Worm (Caenorhabditis elegans): ENCODE results near the gene rpb-9.

Gene rpb-9

ce11 chrV:7980993-7981595, 31.1 kb downstream of the rpb-9 start, which contains the start of gene F26D11.1:
F26D11.1 (plus strand) TSS chrV:7981545.
- TF ChIP-seq dpl-1 (GFP tag; optimal IDR thresholded peaks at IDR 0.05) (peak in 1 of 3 experiments; percentile 3), elt-3 (tag; optimal IDR thresholded peaks at IDR 0.05) (peak in 1 of 6 experiments; percentile 16), nhr-20 (tag; optimal IDR thresholded peaks at IDR 0.05) (no peak), fkh-4 (tag; optimal IDR thresholded peaks at IDR 0.05; ENCODE audit: borderline replicate concordance) (no peak), F16B12.6 (tag; optimal IDR thresholded peaks at IDR 0.05) (no peak), jun-1 (tag; optimal IDR thresholded peaks at IDR 0.05) (no peak), ztf-4 (tag; optimal IDR thresholded peaks at IDR 0.05) (no peak), lin-15B (tag; optimal IDR thresholded peaks at IDR 0.05) (no peak), nhr-11 (tag; optimal IDR thresholded peaks at IDR 0.05) (no peak), ceh-63 (GFP tag; optimal IDR thresholded peaks at IDR 0.05) (no peak), irx-1 (tag; optimal IDR thresholded peaks at IDR 0.05) (no peak), lin-35 (GFP tag; optimal IDR thresholded peaks at IDR 0.05) (peak in 1 of 2 experiments; percentile 8), tlp-1 (tag; optimal IDR thresholded peaks at IDR 0.05) (no peak), swsn-7 (tag; optimal IDR thresholded peaks at IDR 0.05) (no peak)

- TF ChIP-seq skn-1 (tag; optimal IDR thresholded peaks at IDR 0.05) (peak; percentile 18), C34B4.2 (tag; optimal IDR thresholded peaks at IDR 0.05) (no peak), mep-1 (tag; optimal IDR thresholded peaks at IDR 0.05) (peak; percentile 32), nhr-71 (tag; optimal IDR thresholded peaks at IDR 0.05) (peak; percentile 24), dpl-1 (GFP tag; optimal IDR thresholded peaks at IDR 0.05) (peak in 1 of 3 experiments; percentile 1), irx-1 (tag; optimal IDR thresholded peaks at IDR 0.05) (no peak), swsn-7 (tag; optimal IDR thresholded peaks at IDR 0.05) (no peak), blmp-1 (tag; optimal IDR thresholded peaks at IDR 0.05) (peak; percentile 46), snu-23 (GFP tag; optimal IDR thresholded peaks at IDR 0.05) (no peak), elt-2 (tag; optimal IDR thresholded peaks at IDR 0.05) (no peak), fkh-10 (GFP tag; optimal IDR thresholded peaks at IDR 0.05) (peak; percentile 65), efl-1 (optimal IDR thresholded peaks at IDR 0.05) (no peak), efl-1 (GFP tag; optimal IDR thresholded peaks at IDR 0.05 in 1 of 2) (peak in 1 of 2 experiments; percentile 48), nhr-47 (tag; optimal IDR thresholded peaks at IDR 0.05) (peak; percentile 4), rnt-1 (tag; optimal IDR thresholded peaks at IDR 0.05) (peak; percentile 8), alr-1 (tag; optimal IDR thresholded peaks at IDR 0.05; ENCODE audit: borderline replicate concordance) (no peak), egl-27 (tag; optimal IDR thresholded peaks at IDR 0.05) (peak in 1 of 2 experiments; percentile 2), lsy-2 (tag; optimal IDR thresholded peaks at IDR 0.05) (peak; percentile 18 to 42), lin-14 (GFP tag; optimal IDR thresholded peaks at IDR 0.05) (peak; percentile 89), fkh-8 (tag; optimal IDR thresholded peaks at IDR 0.05) (peak; percentile 10), efl-3 (GFP tag; optimal IDR thresholded peaks at IDR 0.05) (no peak), tbx-2 (tag; optimal IDR thresholded peaks at IDR 0.05) (no peak), lin-35 (GFP tag; optimal IDR thresholded peaks at IDR 0.05) (no peak), ceh-82 (tag; optimal IDR thresholded peaks at IDR 0.05) (peak in 1 of 3 experiments; percentile 7), dsc-1 (tag; optimal IDR thresholded peaks at IDR 0.05) (peak; percentile 26)
Observed at ce11 chrV:7980370-7980987, 31.7 kb downstream of the rpb-9 start.

- TF ChIP-seq pqm-1 (tag; optimal IDR thresholded peaks at IDR 0.05) (no peak), snu-23 (GFP tag; optimal IDR thresholded peaks at IDR 0.05) (peak; percentile 56), lsy-2 (tag; optimal IDR thresholded peaks at IDR 0.05) (peak in 1 of 2 experiments; percentile 82), unc-130 (tag; optimal IDR thresholded peaks at IDR 0.05) (no peak), elt-2 (tag; optimal IDR thresholded peaks at IDR 0.05) (no peak), sox-4 (tag; optimal IDR thresholded peaks at IDR 0.05) (no peak), egl-27 (tag; optimal IDR thresholded peaks at IDR 0.05) (no peak), nhr-11 (tag; optimal IDR thresholded peaks at IDR 0.05) (no peak), lin-39 (tag; optimal IDR thresholded peaks at IDR 0.05) (no peak), C16A3.4 (tag; optimal IDR thresholded peaks at IDR 0.05) (peak; percentile 46), lin-35 (GFP tag; optimal IDR thresholded peaks at IDR 0.05) (peak in 1 of 2 experiments; percentile 65), aly-2 (tag; optimal IDR thresholded peaks at IDR 0.05) (no peak), xbp-1 (tag; optimal IDR thresholded peaks at IDR 0.05) (no peak), jun-1 (tag; optimal IDR thresholded peaks at IDR 0.05) (no peak), nhr-85 (tag) (peak; percentile 79), elt-3 (tag; optimal IDR thresholded peaks at IDR 0.05) (peak in 2 of 6 experiments; percentile 3 to 75), ces-1 (GFP tag; optimal IDR thresholded peaks at IDR 0.05) (no peak), swsn-7 (tag; optimal IDR thresholded peaks at IDR 0.05) (no peak), ztf-4 (tag; optimal IDR thresholded peaks at IDR 0.05) (no peak), sup-37 (GFP tag; optimal IDR thresholded peaks at IDR 0.05) (no peak), vab-15 (tag; optimal IDR thresholded peaks at IDR 0.05) (no peak), mab-9 (GFP tag; IDR thresholded peaks at IDR 0.05) (no peak), mep-1 (tag; optimal IDR thresholded peaks at IDR 0.05) (peak; percentile 24), F16B12.6 (tag; optimal IDR thresholded peaks at IDR 0.05) (peak; percentile 10)
Observed at ce11 chrV:7978798-7979197, 33.3 kb downstream of the rpb-9 start.

Measured in whole organism, L1 larva.